Fruit fly (Drosophila melanogaster): Measurements from ENCODE around the gene CG32022.

- TF ChIP-seq h (optimal IDR thresholded peaks at IDR 0.05) (no peak), psq (optimal IDR thresholded peaks at IDR 0.05) (no peak)
Observed at dm6 chr3L:8689675-8690074, 31.4 kb downstream of the CG32022 start.

All from Kc167 (cell line).